Fruit fly (Drosophila melanogaster) whole organism, embryonic: ENCODE results near the gene Sgsf.

Experiments
- B-H1 ChIP-seq: fragments of 200-800 bp; sonication (Bioruptor generic); IDR thresholded peaks from 3 replicates; pipeline ENCODE4 v1.3.6; 2022; ENCODE audit warnings: missing biosample characterization, missing genetic modification characterization
- CG10209 ChIP-seq: fragments of 200-800 bp; sonication (Bioruptor generic); optimal IDR thresholded peaks from 3 replicates; lab custom pipeline; 2017; ENCODE audit warnings: missing biosample characterization, mild to moderate bottlenecking, missing genetic modification characterization, missing genetic modification reagents
- CG10267 ChIP-seq: fragments of 200-800 bp; sonication (Bioruptor generic); optimal IDR thresholded peaks from 2 replicates; lab custom pipeline; 2018; ENCODE audit warnings: missing biosample characterization, mild to moderate bottlenecking, missing genetic modification characterization, moderate library complexity
- CG10462 ChIP-seq: fragments of 200-800 bp; sonication (Bioruptor generic); optimal IDR thresholded peaks from 2 replicates; lab custom pipeline; 2016; ENCODE audit warnings: missing biosample characterization, missing genetic modification characterization
- CG11696 ChIP-seq: fragments of 200-800 bp; sonication (Bioruptor generic); IDR thresholded peaks from 2 replicates; pipeline ENCODE4 v1.3.6; 2022; ENCODE audit warnings: missing biosample characterization, missing genetic modification characterization
- CG12769 ChIP-seq: fragments of 200-800 bp; sonication (Bioruptor generic); optimal IDR thresholded peaks from 2 replicates; lab custom pipeline; 2019; ENCODE audit warnings: missing biosample characterization, mild to moderate bottlenecking, missing genetic modification characterization, moderate library complexity
- CG12942 ChIP-seq: fragments of 200-800 bp; sonication (Bioruptor generic); optimal IDR thresholded peaks from 3 replicates; lab custom pipeline; 2016; ENCODE audit warnings: missing biosample characterization, missing genetic modification characterization
- CG15073 ChIP-seq: fragments of 200-800 bp; sonication (Bioruptor generic); optimal IDR thresholded peaks from 2 replicates; lab custom pipeline; 2016; ENCODE audit warnings: missing biosample characterization, missing genetic modification characterization
- CG16815 ChIP-seq: fragments of 200-800 bp; sonication (Bioruptor generic); optimal IDR thresholded peaks from 3 replicates; lab custom pipeline; 2017; ENCODE audit warnings: missing biosample characterization, mild to moderate bottlenecking, missing genetic modification characterization
- CG17359 ChIP-seq: fragments of 200-800 bp; sonication (Bioruptor generic); optimal IDR thresholded peaks from 3 replicates; lab custom pipeline; 2018; ENCODE audit warnings: missing biosample characterization, mild to moderate bottlenecking, missing genetic modification characterization, moderate library complexity
- CG2199 ChIP-seq: fragments of 200-800 bp; sonication (Bioruptor generic); IDR thresholded peaks from 3 replicates; pipeline ENCODE4 v1.3.6; 2022; ENCODE audit warnings: missing biosample characterization, missing genetic modification characterization
- CG2889 ChIP-seq: fragments of 200-800 bp; sonication (Bioruptor generic); IDR thresholded peaks from 3 replicates; pipeline ENCODE4 v1.3.6; 2022; ENCODE audit warnings: missing biosample characterization, missing genetic modification characterization
- CG3163 ChIP-seq: fragments of 200-800 bp; sonication (Bioruptor generic); optimal IDR thresholded peaks from 3 replicates; lab custom pipeline; 2016; ENCODE audit warnings: missing biosample characterization, missing genetic modification characterization
- CG5180 ChIP-seq: fragments of 200-800 bp; sonication (Bioruptor generic); optimal IDR thresholded peaks from 3 replicates; lab custom pipeline; 2017; ENCODE audit warnings: missing biosample characterization, missing genetic modification characterization, mild to moderate bottlenecking, moderate library complexity, missing genetic modification reagents
- CG6765 ChIP-seq: fragments of 200-800 bp; sonication (Bioruptor generic); optimal IDR thresholded peaks from 3 replicates; lab custom pipeline; 2017; ENCODE audit warnings: missing biosample characterization, mild to moderate bottlenecking, missing genetic modification characterization
- CG7928 ChIP-seq: fragments of 200-800 bp; sonication (Bioruptor generic); optimal IDR thresholded peaks from 2 replicates; lab custom pipeline; 2017; ENCODE audit warnings: missing biosample characterization, mild to moderate bottlenecking, missing genetic modification characterization
- CG9609 ChIP-seq: fragments of 200-800 bp; sonication (Bioruptor generic); optimal IDR thresholded peaks from 3 replicates; lab custom pipeline; 2016; ENCODE audit warnings: missing biosample characterization, missing genetic modification characterization
- CTCF ChIP-seq: fragments of 200-800 bp; sonication (Bioruptor generic); optimal IDR thresholded peaks from 2 replicates; lab custom pipeline; 2017; ENCODE audit warnings: missing biosample characterization, mild to moderate bottlenecking, missing genetic modification characterization, moderate library complexity
- Doc2 ChIP-seq: fragments of 200-800 bp; sonication (Bioruptor generic); IDR thresholded peaks from 2 replicates; pipeline ENCODE4 v1.3.6; 2022; ENCODE audit warnings: missing biosample characterization, missing genetic modification characterization
- Doc3 ChIP-seq: fragments of 200-800 bp; sonication (Bioruptor generic); IDR thresholded peaks from 3 replicates; pipeline ENCODE4 v1.3.6; 2022; ENCODE audit warnings: missing biosample characterization, missing genetic modification characterization; ENCODE audit not compliant: partially characterized antibody
- Ets97D ChIP-seq: fragments of 200-800 bp; sonication (Bioruptor generic); optimal IDR thresholded peaks from 3 replicates; lab custom pipeline; 2016; ENCODE audit warnings: missing biosample characterization, missing genetic modification characterization
- GATAe ChIP-seq: fragments of 200-800 bp; sonication (Bioruptor generic); conservative IDR thresholded peaks from 2 replicates; pipeline ENCODE4 v1.3.6; 2022; ENCODE audit warnings: missing biosample characterization, missing genetic modification characterization
- HHEX ChIP-seq: fragments of 200-800 bp; sonication (Bioruptor generic); optimal IDR thresholded peaks from 3 replicates; lab custom pipeline; 2017; ENCODE audit warnings: missing biosample characterization, mild to moderate bottlenecking, missing genetic modification characterization, missing genetic modification reagents
- Jarid2 ChIP-seq: fragments of 200-800 bp; sonication (Bioruptor generic); optimal IDR thresholded peaks from 3 replicates; lab custom pipeline; 2017; ENCODE audit warnings: mild to moderate bottlenecking, missing biosample characterization, missing genetic modification reagents, missing genetic modification characterization
- MESR4 ChIP-seq: fragments of 200-800 bp; sonication (Bioruptor generic); optimal IDR thresholded peaks from 2 replicates; lab custom pipeline; 2018; ENCODE audit warnings: missing biosample characterization, mild to moderate bottlenecking, missing genetic modification characterization, moderate library complexity
- Meics ChIP-seq: fragments of 200-800 bp; sonication (Bioruptor generic); optimal IDR thresholded peaks from 2 replicates; lab custom pipeline; 2017; ENCODE audit warnings: missing biosample characterization, mild to moderate bottlenecking, missing genetic modification characterization
- Mes4 ChIP-seq: fragments of 200-800 bp; sonication (Bioruptor generic); optimal IDR thresholded peaks from 2 replicates; lab custom pipeline; 2016; ENCODE audit warnings: missing biosample characterization, missing genetic modification characterization
- NK7.1 ChIP-seq: fragments of 200-800 bp; sonication (Bioruptor generic); optimal IDR thresholded peaks from 3 replicates; lab custom pipeline; 2016; ENCODE audit warnings: missing biosample characterization, missing genetic modification characterization
- Opbp ChIP-seq: fragments of 200-800 bp; sonication (Bioruptor generic); IDR thresholded peaks from 3 replicates; pipeline ENCODE4 v1.3.6; 2022; ENCODE audit warnings: missing biosample characterization, missing genetic modification characterization; ENCODE audit not compliant: partially characterized antibody
- Trl ChIP-seq, 3 experiments: fragments of >200 bp in 2 of 3; fragments of 200-800 bp in 1 of 3; sonication (Bioruptor generic) in 1 of 3; optimal IDR thresholded peaks; 2 replicates in 1 of 3; 3 replicates in 2 of 3; lab custom pipeline; 2016 to 2017; ENCODE audit warnings: missing biosample characterization in 1 of 3, missing genetic modification characterization in 1 of 3
- ac ChIP-seq: fragments of 200-800 bp; sonication (Bioruptor generic); optimal IDR thresholded peaks from 3 replicates; lab custom pipeline; 2017; ENCODE audit warnings: missing biosample characterization, mild to moderate bottlenecking, missing genetic modification characterization
- az2 ChIP-seq: fragments of 200-800 bp; sonication (Bioruptor generic); optimal IDR thresholded peaks from 3 replicates; lab custom pipeline; 2016; ENCODE audit warnings: missing biosample characterization, missing genetic modification characterization
- cato ChIP-seq: fragments of 200-800 bp; sonication (Bioruptor generic); optimal IDR thresholded peaks from 2 replicates; lab custom pipeline; 2016; ENCODE audit warnings: missing biosample characterization, missing genetic modification characterization, borderline replicate concordance
- cg ChIP-seq: fragments of 200-800 bp; sonication (Bioruptor generic); optimal IDR thresholded peaks from 3 replicates; lab custom pipeline; 2019; ENCODE audit warnings: missing biosample characterization, mild to moderate bottlenecking, missing genetic modification characterization, moderate library complexity
- chif ChIP-seq, 2 experiments: fragments of 200-800 bp; sonication (Bioruptor generic); optimal IDR thresholded peaks; 3 replicates each; lab custom pipeline; 2016; ENCODE audit warnings: missing biosample characterization in 2 of 2, missing genetic modification characterization in 2 of 2
- crol ChIP-seq: fragments of 200-800 bp; sonication (Bioruptor generic); IDR thresholded peaks from 2 replicates; pipeline ENCODE4 v1.3.6; 2022; ENCODE audit warnings: missing biosample characterization, missing genetic modification characterization
- fd3F ChIP-seq: fragments of 200-800 bp; sonication (Bioruptor generic); optimal IDR thresholded peaks from 2 replicates; lab custom pipeline; 2018; ENCODE audit warnings: missing biosample characterization, mild to moderate bottlenecking, missing genetic modification characterization, moderate library complexity
- fd64A ChIP-seq: fragments of 200-800 bp; sonication (Bioruptor generic); optimal IDR thresholded peaks from 3 replicates; lab custom pipeline; 2018; ENCODE audit warnings: missing biosample characterization, mild to moderate bottlenecking, missing genetic modification characterization
- gcm ChIP-seq: fragments of 200-800 bp; sonication (Bioruptor generic); optimal IDR thresholded peaks from 2 replicates; lab custom pipeline; 2019; ENCODE audit warnings: missing biosample characterization, mild to moderate bottlenecking, missing genetic modification characterization, moderate library complexity
- grn ChIP-seq: fragments of 200-800 bp; sonication (Bioruptor generic); optimal IDR thresholded peaks from 3 replicates; lab custom pipeline; 2017; ENCODE audit warnings: missing biosample characterization, missing genetic modification characterization
- mam ChIP-seq: fragments of 200-800 bp; sonication (Bioruptor generic); optimal IDR thresholded peaks from 3 replicates; lab custom pipeline; 2016; ENCODE audit warnings: missing biosample characterization, missing genetic modification characterization
- nom ChIP-seq: fragments of 200-800 bp; sonication (Bioruptor generic); optimal IDR thresholded peaks from 2 replicates; lab custom pipeline; 2017; ENCODE audit warnings: missing biosample characterization, missing genetic modification characterization, mild to moderate bottlenecking, moderate library complexity, missing genetic modification reagents
- ranshi ChIP-seq: fragments of 200-800 bp; sonication (Bioruptor generic); IDR thresholded peaks from 2 replicates; pipeline ENCODE4 v1.3.6; 2022; ENCODE audit warnings: missing biosample characterization, missing genetic modification characterization
- sc ChIP-seq, 3 experiments: fragments of >200 bp in 2 of 3; fragments of 200-800 bp in 1 of 3; sonication (Bioruptor generic) in 1 of 3; optimal IDR thresholded peaks; 2 replicates in 2 of 3; 3 replicates in 1 of 3; lab custom pipeline; 2017; ENCODE audit warnings: mild to moderate bottlenecking in 1 of 3, missing biosample characterization in 1 of 3, missing genetic modification characterization in 1 of 3, missing genetic modification reagents in 1 of 3
- sens-2 ChIP-seq: fragments of 200-800 bp; sonication (Bioruptor generic); IDR thresholded peaks from 2 replicates; pipeline ENCODE4 v1.3.6; 2022; ENCODE audit warnings: missing biosample characterization, missing genetic modification characterization
- shn ChIP-seq: fragments of 200-800 bp; sonication (Bioruptor generic); optimal IDR thresholded peaks from 3 replicates; lab custom pipeline; 2016; ENCODE audit warnings: missing biosample characterization, missing genetic modification characterization
- slbo ChIP-seq: fragments of 200-800 bp; sonication (Bioruptor generic); IDR thresholded peaks from 2 replicates; pipeline ENCODE4 v1.3.6; 2022; ENCODE audit warnings: missing biosample characterization, missing genetic modification characterization
- sug ChIP-seq: fragments of 200-800 bp; optimal IDR thresholded peaks from 2 replicates; lab custom pipeline; 2019; ENCODE audit warnings: missing biosample characterization, mild to moderate bottlenecking, missing genetic modification characterization, moderate library complexity
- vvl ChIP-seq: fragments of 200-800 bp; sonication (Bioruptor generic); IDR thresholded peaks from 2 replicates; pipeline ENCODE4 v1.3.6; 2022; ENCODE audit warnings: missing biosample characterization, missing genetic modification characterization

The Sgsf gene

dm6 chr3R:12371671-12372070 is 30.2 kb downstream of the Sgsf start, which contains the start of gene GstD2 (continued):
- TF ChIP-seq cato (GFP tag; lab: Kevin White, UChicago) = no peak
- TF ChIP-seq nom (GFP tag; lab: Kevin White, UChicago) = no peak
- TF ChIP-seq CG10267 = no peak
- no peak for TF ChIP-seq slbo
- no peak for TF ChIP-seq HHEX (GFP tag; lab: Kevin White, UChicago)
- no peak for TF ChIP-seq Doc2 (GFP tag; lab: Robert Waterston, UW)
- no peak for TF ChIP-seq CG9609 (GFP tag; lab: Kevin White, UChicago)
- TF ChIP-seq sc (optimal IDR thresholded peaks at IDR 0.05; lab: Kevin White, UChicago) = no peak
- TF ChIP-seq sc (GFP tag; optimal IDR thresholded peaks at IDR 0.05; lab: Kevin White, UChicago) = no peak
- no peak for TF ChIP-seq fd64A (GFP tag; lab: Kevin White, UChicago)
- no peak for TF ChIP-seq grn (GFP tag; lab: Kevin White, UChicago)

dm6 chr3R:12372800-12373199 is 31.3 kb downstream of the Sgsf start, which contains the start of gene GstD3:
TSS of gene GstD3 (plus strand) at chr3R:12373068.
- TF ChIP-seq CG12769 (peak; percentile 4), cg (GFP tag; lab: Kevin White, UChicago) (peak; percentile 65), gcm (no peak), crol (GFP tag; lab: Robert Waterston, UW) (no peak), chif (GFP tag; optimal IDR thresholded peaks at IDR 0.05; lab: Kevin White, UChicago) (no peak), CG15073 (no peak), Trl (optimal IDR thresholded peaks at IDR 0.05; lab: Kevin White, UChicago) (peak; percentile 12 to 31), Trl (GFP tag; optimal IDR thresholded peaks at IDR 0.05; lab: Kevin White, UChicago) (no peak), CG10462 (GFP tag; lab: Kevin White, UChicago) (no peak), CTCF (GFP tag; lab: Kevin White, UChicago) (no peak), mam (GFP tag; lab: Kevin White, UChicago) (no peak), CG2199 (GFP tag; lab: Robert Waterston, UW) (0 out of 3 replicates have a peak, but pooled peaks have one; percentile 44), CG12942 (GFP tag; lab: Kevin White, UChicago) (no peak), nom (GFP tag; lab: Kevin White, UChicago) (peak; percentile 15), Ets97D (no peak), az2 (GFP tag; lab: Kevin White, UChicago) (no peak), ranshi (no peak), CG17359 (tag; lab: Kevin White, UChicago) (no peak), ac (no peak), CG11696 (GFP tag; lab: Robert Waterston, UW) (no peak), vvl (GFP tag; lab: Robert Waterston, UW) (no peak), CG16815 (GFP tag; lab: Kevin White, UChicago) (no peak), Jarid2 (GFP tag; lab: Kevin White, UChicago) (no peak), B-H1 (no peak), CG7928 (no peak), Doc3 (GFP tag; lab: Robert Waterston, UW) (no peak), NK7.1 (GFP tag; lab: Kevin White, UChicago) (no peak), MESR4 (GFP tag; lab: Kevin White, UChicago) (no peak), fd3F (GFP tag; lab: Kevin White, UChicago) (no peak), CG3163 (GFP tag; lab: Kevin White, UChicago) (no peak), CG5180 (no peak), GATAe (no peak), CG10209 (GFP tag; lab: Kevin White, UChicago) (no peak), Opbp (peak; percentile 15; the same call in 1 of the 3 replicates), sug (tag; lab: Kevin White, UChicago) (peak; percentile 94), Mes4 (no peak), CG2889 (no peak), CG6765 (no peak), sens-2 (GFP tag; lab: Robert Waterston, UW) (no peak), Meics (GFP tag; lab: Kevin White, UChicago) (no peak), shn (GFP tag; lab: Kevin White, UChicago) (no peak)
